Fruit fly (Drosophila melanogaster) whole organism, embryonic: ENCODE data around the gene MFS9.

Experiments used
- Aef1 ChIP-seq: fragments of 200-800 bp; sonication (Bioruptor generic); IDR thresholded peaks from 3 replicates; pipeline ENCODE4 v1.3.6; 2022; ENCODE audit warnings: missing biosample characterization, missing genetic modification characterization
- Blimp-1 ChIP-seq: fragments of 200-800 bp; sonication (Bioruptor generic); optimal IDR thresholded peaks from 3 replicates; lab custom pipeline; 2018; ENCODE audit warnings: missing biosample characterization, missing genetic modification characterization, mild to moderate bottlenecking, moderate library complexity, missing genetic modification reagents
- CG1233 ChIP-seq: fragments of 200-800 bp; sonication (Bioruptor generic); optimal IDR thresholded peaks from 4 replicates; lab custom pipeline; 2018; ENCODE audit warnings: missing biosample characterization, mild to moderate bottlenecking, missing genetic modification characterization
- CG12659 ChIP-seq: fragments of 200-800 bp; sonication (Bioruptor generic); optimal IDR thresholded peaks from 3 replicates; lab custom pipeline; 2017; ENCODE audit warnings: mild to moderate bottlenecking, missing biosample characterization, missing genetic modification reagents, missing genetic modification characterization
- CG1529 ChIP-seq: fragments of 200-800 bp; sonication (Bioruptor generic); optimal IDR thresholded peaks from 3 replicates; lab custom pipeline; 2018; ENCODE audit warnings: missing biosample characterization, missing genetic modification characterization
- CG15696 ChIP-seq: fragments of 200-800 bp; sonication (Bioruptor generic); optimal IDR thresholded peaks from 2 replicates; lab custom pipeline; 2019; ENCODE audit warnings: missing biosample characterization, mild to moderate bottlenecking, missing genetic modification characterization, moderate library complexity
- CG17612 ChIP-seq: fragments of 200-800 bp; sonication (Bioruptor generic); IDR thresholded peaks from 2 replicates; pipeline ENCODE4 v1.3.6; 2022; ENCODE audit warnings: missing biosample characterization, missing genetic modification characterization
- CG17802 ChIP-seq: fragments of 200-800 bp; sonication (Bioruptor generic); optimal IDR thresholded peaks from 2 replicates; lab custom pipeline; 2018; ENCODE audit warnings: missing biosample characterization, mild to moderate bottlenecking, missing genetic modification characterization, moderate library complexity
- CG2116 ChIP-seq: fragments of 200-800 bp; sonication (Bioruptor generic); optimal IDR thresholded peaks from 3 replicates; lab custom pipeline; 2018; ENCODE audit warnings: missing biosample characterization, mild to moderate bottlenecking, missing genetic modification characterization
- CG2129 ChIP-seq: fragments of 200-800 bp; sonication (Bioruptor generic); IDR thresholded peaks from 2 replicates; pipeline ENCODE4 v1.3.6; 2022; ENCODE audit warnings: missing biosample characterization, missing genetic modification characterization; ENCODE audit not compliant: partially characterized antibody
- CG2199 ChIP-seq: fragments of 200-800 bp; sonication (Bioruptor generic); IDR thresholded peaks from 3 replicates; pipeline ENCODE4 v1.3.6; 2022; ENCODE audit warnings: missing biosample characterization, missing genetic modification characterization
- CG30431 ChIP-seq: fragments of 200-800 bp; sonication (Bioruptor generic); optimal IDR thresholded peaks from 2 replicates; lab custom pipeline; 2017; ENCODE audit warnings: missing biosample characterization, missing genetic modification characterization
- CG32767 ChIP-seq: fragments of 200-800 bp; sonication (Bioruptor generic); IDR thresholded peaks from 2 replicates; pipeline ENCODE4 v1.3.6; 2022; ENCODE audit warnings: missing biosample characterization, missing genetic modification characterization
- CG34376 ChIP-seq: fragments of 200-800 bp; sonication (Bioruptor generic); optimal IDR thresholded peaks from 2 replicates; lab custom pipeline; 2018; ENCODE audit warnings: missing biosample characterization, mild to moderate bottlenecking, missing genetic modification characterization
- CG42726 ChIP-seq: fragments of 200-800 bp; sonication (Bioruptor generic); IDR thresholded peaks from 2 replicates; pipeline ENCODE4 v1.3.6; 2022; ENCODE audit warnings: missing biosample characterization, missing genetic modification characterization; ENCODE audit not compliant: partially characterized antibody
- CG4707 ChIP-seq: fragments of 200-800 bp; sonication (Bioruptor generic); optimal IDR thresholded peaks from 2 replicates; lab custom pipeline; 2018; ENCODE audit warnings: missing biosample characterization, mild to moderate bottlenecking, missing genetic modification characterization, moderate library complexity
- CG4854 ChIP-seq: fragments of 200-800 bp; sonication (Bioruptor generic); optimal IDR thresholded peaks from 2 replicates; lab custom pipeline; 2016; ENCODE audit warnings: missing biosample characterization, missing genetic modification characterization, inconsistent platforms
- CG6683 ChIP-seq: fragments of 200-800 bp; sonication (Bioruptor generic); optimal IDR thresholded peaks from 2 replicates; lab custom pipeline; 2017; ENCODE audit warnings: missing biosample characterization, mild to moderate bottlenecking, missing genetic modification characterization, missing genetic modification reagents
- CG9876 ChIP-seq: fragments of 200-800 bp; sonication (Bioruptor generic); optimal IDR thresholded peaks from 2 replicates; lab custom pipeline; 2016; ENCODE audit warnings: missing biosample characterization, missing genetic modification characterization
- Dip2 ChIP-seq: fragments of 200-800 bp; sonication (Bioruptor generic); IDR thresholded peaks from 2 replicates; pipeline ENCODE4 v1.3.6; 2022; ENCODE audit warnings: missing biosample characterization, missing genetic modification characterization
- Dip3 ChIP-seq: fragments of 200-800 bp; sonication (Bioruptor generic); optimal IDR thresholded peaks from 3 replicates; lab custom pipeline; 2016; ENCODE audit warnings: missing biosample characterization, missing genetic modification characterization
- Dll ChIP-seq: fragments of 200-800 bp; sonication (Bioruptor generic); IDR thresholded peaks from 4 replicates; pipeline ENCODE4 v1.3.6; 2022; ENCODE audit warnings: missing biosample characterization, missing genetic modification characterization; ENCODE audit not compliant: partially characterized antibody
- Dp ChIP-seq: fragments of 200-800 bp; sonication (Bioruptor generic); optimal IDR thresholded peaks from 2 replicates; lab custom pipeline; 2018; ENCODE audit warnings: missing biosample characterization, mild to moderate bottlenecking, missing genetic modification characterization, moderate library complexity
- HHEX ChIP-seq: fragments of 200-800 bp; sonication (Bioruptor generic); optimal IDR thresholded peaks from 3 replicates; lab custom pipeline; 2017; ENCODE audit warnings: missing biosample characterization, mild to moderate bottlenecking, missing genetic modification characterization, missing genetic modification reagents
- Nf-YA ChIP-seq: fragments of 200-800 bp; sonication (Bioruptor generic); IDR thresholded peaks from 2 replicates; pipeline ENCODE4 v1.3.6; 2022; ENCODE audit warnings: missing biosample characterization, missing genetic modification characterization
- NfI ChIP-seq: fragments of 200-800 bp; sonication (Bioruptor generic); optimal IDR thresholded peaks from 3 replicates; lab custom pipeline; 2018; ENCODE audit warnings: missing biosample characterization, mild to moderate bottlenecking, missing genetic modification characterization, moderate library complexity
- Optix ChIP-seq: fragments of 200-800 bp; sonication (Bioruptor generic); IDR thresholded peaks from 3 replicates; pipeline ENCODE4 v1.3.6; 2022; ENCODE audit warnings: missing biosample characterization, missing genetic modification characterization
- Six4 ChIP-seq: fragments of 200-800 bp; sonication (Bioruptor generic); optimal IDR thresholded peaks from 2 replicates; lab custom pipeline; 2016; ENCODE audit warnings: missing biosample characterization, missing genetic modification characterization
- Spps ChIP-seq: fragments of 200-800 bp; sonication (Bioruptor generic); optimal IDR thresholded peaks from 2 replicates; lab custom pipeline; 2018; ENCODE audit warnings: missing biosample characterization, mild to moderate bottlenecking, missing genetic modification characterization
- YL-1 ChIP-seq: fragments of 200-800 bp; sonication (Bioruptor generic); optimal IDR thresholded peaks from 3 replicates; lab custom pipeline; 2017; ENCODE audit warnings: missing biosample characterization, mild to moderate bottlenecking, missing genetic modification characterization
- ab ChIP-seq: fragments of 200-800 bp; sonication (Bioruptor generic); optimal IDR thresholded peaks from 2 replicates; lab custom pipeline; 2016; ENCODE audit warnings: missing biosample characterization, missing genetic modification characterization
- ac ChIP-seq: fragments of 200-800 bp; sonication (Bioruptor generic); optimal IDR thresholded peaks from 3 replicates; lab custom pipeline; 2017; ENCODE audit warnings: missing biosample characterization, mild to moderate bottlenecking, missing genetic modification characterization
- aop ChIP-seq: fragments of 200-800 bp; sonication (Bioruptor generic); IDR thresholded peaks from 2 replicates; pipeline ENCODE4 v1.3.6; 2022; ENCODE audit warnings: missing biosample characterization, missing genetic modification characterization
- bbx ChIP-seq: fragments of 200-800 bp; sonication (Bioruptor generic); IDR thresholded peaks from 2 replicates; pipeline ENCODE4 v1.3.6; 2022; ENCODE audit warnings: missing biosample characterization, missing genetic modification characterization; ENCODE audit not compliant: partially characterized antibody
- cg ChIP-seq: fragments of 200-800 bp; sonication (Bioruptor generic); optimal IDR thresholded peaks from 3 replicates; lab custom pipeline; 2019; ENCODE audit warnings: missing biosample characterization, mild to moderate bottlenecking, missing genetic modification characterization, moderate library complexity
- croc ChIP-seq: fragments of 200-800 bp; sonication (Bioruptor generic); conservative IDR thresholded peaks from 3 replicates; pipeline ENCODE4 v1.3.6; 2022; ENCODE audit warnings: missing biosample characterization, missing genetic modification characterization
- da ChIP-seq: fragments of 200-800 bp; sonication (Bioruptor generic); optimal IDR thresholded peaks from 2 replicates; lab custom pipeline; 2016; ENCODE audit warnings: missing biosample characterization, missing genetic modification characterization
- ewg ChIP-seq: fragments of 200-800 bp; sonication (Bioruptor generic); optimal IDR thresholded peaks from 3 replicates; lab custom pipeline; 2017; ENCODE audit warnings: mild to moderate bottlenecking, missing biosample characterization, missing genetic modification reagents, missing genetic modification characterization
- fd102C ChIP-seq: fragments of 200-800 bp; sonication (Bioruptor generic); optimal IDR thresholded peaks from 2 replicates; lab custom pipeline; 2018; ENCODE audit warnings: missing biosample characterization, mild to moderate bottlenecking, missing genetic modification characterization, moderate library complexity
- gem ChIP-seq: fragments of 200-800 bp; sonication (Bioruptor generic); optimal IDR thresholded peaks from 2 replicates; lab custom pipeline; 2019; ENCODE audit warnings: missing biosample characterization, mild to moderate bottlenecking, missing genetic modification characterization, moderate library complexity
- gsb-n ChIP-seq: fragments of 200-800 bp; sonication (Bioruptor generic); optimal IDR thresholded peaks from 3 replicates; lab custom pipeline; 2018; ENCODE audit warnings: missing biosample characterization, mild to moderate bottlenecking, missing genetic modification characterization
- h ChIP-seq: fragments of >200 bp; optimal IDR thresholded peaks from 2 replicates; lab custom pipeline; 2017
- jigr1 ChIP-seq: fragments of 200-800 bp; sonication (Bioruptor generic); IDR thresholded peaks from 3 replicates; pipeline ENCODE4 v1.3.6; 2022; ENCODE audit warnings: missing biosample characterization, missing genetic modification characterization
- jumu ChIP-seq: fragments of 200-800 bp; sonication (Bioruptor generic); optimal IDR thresholded peaks from 3 replicates; lab custom pipeline; 2016; ENCODE audit warnings: missing biosample characterization, missing genetic modification characterization
- slp2 ChIP-seq: fragments of 200-800 bp; sonication (Bioruptor generic); optimal IDR thresholded peaks from 2 replicates; lab custom pipeline; 2016; ENCODE audit warnings: missing biosample characterization, missing genetic modification characterization
- tup ChIP-seq: fragments of 200-800 bp; sonication (Bioruptor generic); optimal IDR thresholded peaks from 2 replicates; lab custom pipeline; 2016; ENCODE audit warnings: missing biosample characterization, mild to moderate bottlenecking, missing genetic modification characterization, moderate library complexity
- zen2 ChIP-seq: fragments of 200-800 bp; sonication (Bioruptor generic); IDR thresholded peaks from 3 replicates; pipeline ENCODE4 v1.3.6; 2022; ENCODE audit warnings: missing biosample characterization, missing genetic modification characterization; ENCODE audit not compliant: partially characterized antibody
- zfh2 ChIP-seq: fragments of 200-800 bp; sonication (Bioruptor generic); optimal IDR thresholded peaks from 2 replicates; lab custom pipeline; 2016; ENCODE audit warnings: missing biosample characterization, missing genetic modification characterization

MFS9 gene

DNA sequence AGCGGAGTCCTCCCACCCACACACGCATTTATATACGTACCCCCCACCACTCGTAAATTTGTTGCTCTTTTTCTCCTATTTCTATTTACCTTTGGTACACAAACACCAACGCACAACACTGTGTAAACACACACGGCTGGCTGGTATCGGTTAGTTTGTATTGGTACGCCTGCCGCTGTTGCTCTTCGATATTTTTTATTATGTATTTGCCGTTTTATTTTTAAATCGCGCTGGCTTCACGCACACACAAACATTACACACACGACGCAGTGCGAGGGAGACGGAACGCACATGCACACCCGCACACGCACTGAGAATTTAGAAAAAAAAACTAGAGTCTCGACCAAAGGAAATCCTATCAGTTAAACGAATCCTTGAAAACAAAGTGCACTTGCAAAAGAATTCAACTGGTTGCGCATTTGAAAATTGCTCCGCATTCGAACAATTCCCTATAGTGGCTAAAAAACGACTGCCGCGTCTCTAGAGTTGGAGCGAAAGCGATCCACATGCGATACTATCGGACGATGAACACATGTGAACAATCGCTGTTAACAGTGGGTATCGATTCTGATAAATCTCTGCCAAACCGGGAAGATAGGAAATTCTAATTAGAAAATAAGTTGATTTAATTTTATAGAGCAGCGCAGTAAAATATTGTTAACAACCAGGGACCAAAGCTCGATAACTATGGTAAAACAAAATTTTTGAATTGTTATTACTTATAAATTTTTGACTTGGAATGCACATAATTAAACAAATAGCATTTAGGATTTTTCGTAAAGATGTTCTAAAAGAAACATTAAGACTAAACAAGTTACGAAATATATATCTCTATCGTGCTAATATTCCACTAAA is 38.6 kb upstream of the MFS9 start (continued):
- no peak for TF ChIP-seq ewg (GFP tag; lab: Kevin White, UChicago)
- TF ChIP-seq CG2199 = 0 out of 3 replicates have a peak, but pooled peaks have one; percentile 7
- TF ChIP-seq CG6683 (GFP tag; lab: Kevin White, UChicago) = peak; percentile 68
- TF ChIP-seq Blimp-1 = peak; percentile 54
- no peak for TF ChIP-seq CG17612 (GFP tag; lab: Robert Waterston, UW)
- TF ChIP-seq aop = no peak
- TF ChIP-seq Dp (GFP tag; lab: Kevin White, UChicago) = peak; percentile 53
- peak; percentile 84; the same call in 3 of the 4 replicates for TF ChIP-seq Dll (GFP tag; lab: Robert Waterston, UW)
- peak; percentile 85 for TF ChIP-seq CG34376 (GFP tag; lab: Kevin White, UChicago)
- TF ChIP-seq CG2129 (GFP tag; lab: Robert Waterston, UW) = peak; percentile 80
- TF ChIP-seq Nf-YA (GFP tag; lab: Robert Waterston, UW) = peak; percentile 65
- TF ChIP-seq CG2116 (GFP tag; lab: Kevin White, UChicago) = no peak
- TF ChIP-seq CG32767 (GFP tag; lab: Robert Waterston, UW) = peak; percentile 54; the same call in 1 of the 2 replicates
- peak; percentile 44 for TF ChIP-seq tup (GFP tag; lab: Kevin White, UChicago)
- TF ChIP-seq Dip3 (GFP tag; lab: Kevin White, UChicago) = peak; percentile 40
- TF ChIP-seq gem (tag; lab: Kevin White, UChicago) = peak; percentile 57
- peak; percentile 12 for TF ChIP-seq jumu (GFP tag; lab: Kevin White, UChicago)
- no peak for TF ChIP-seq Aef1
- TF ChIP-seq fd102C (GFP tag; lab: Kevin White, UChicago) = peak; percentile 98
- TF ChIP-seq cg = peak; percentile 94
- no peak for TF ChIP-seq h
- peak; percentile 74 for TF ChIP-seq NfI
- TF ChIP-seq YL-1 (GFP tag; lab: Kevin White, UChicago) = peak; percentile 92
- peak; percentile 92 for TF ChIP-seq ac (GFP tag; lab: Kevin White, UChicago)
- TF ChIP-seq zfh2 (GFP tag; lab: Kevin White, UChicago) = no peak
- peak; percentile 99 for TF ChIP-seq bbx
- peak; percentile 17 for TF ChIP-seq CG30431 (GFP tag; lab: Kevin White, UChicago)
- peak; percentile 95 for TF ChIP-seq zen2 (GFP tag; lab: Robert Waterston, UW)
- TF ChIP-seq Optix = no peak
- no peak for TF ChIP-seq croc
- TF ChIP-seq ab (GFP tag; lab: Kevin White, UChicago) = no peak
- peak; percentile 75 for TF ChIP-seq da (GFP tag; lab: Kevin White, UChicago)
- peak; percentile 65 for TF ChIP-seq Six4
- peak; percentile 41 for TF ChIP-seq CG12659 (GFP tag; lab: Kevin White, UChicago)
- TF ChIP-seq CG1529 = peak; percentile 86
- peak; percentile 92 for TF ChIP-seq CG1233 (GFP tag; lab: Kevin White, UChicago)
- peak; percentile 38 for TF ChIP-seq CG9876 (GFP tag; lab: Kevin White, UChicago)
- no peak for TF ChIP-seq jigr1 (GFP tag; lab: Robert Waterston, UW)
- TF ChIP-seq slp2 (GFP tag; lab: Kevin White, UChicago) = peak; percentile 50
- peak; percentile 97 for TF ChIP-seq CG42726 (GFP tag; lab: Robert Waterston, UW)
- TF ChIP-seq Spps (tag; lab: Kevin White, UChicago) = peak; percentile 79
- no peak for TF ChIP-seq Dip2 (GFP tag; lab: Robert Waterston, UW)
- TF ChIP-seq CG4707 (GFP tag; lab: Kevin White, UChicago) = peak; percentile 93
- TF ChIP-seq CG15696 (tag; lab: Kevin White, UChicago) = peak; percentile 91
- peak; percentile 47 for TF ChIP-seq CG17802 (tag; lab: Kevin White, UChicago)
- peak; percentile 90 for TF ChIP-seq HHEX (GFP tag; lab: Kevin White, UChicago)
- TF ChIP-seq CG4854 (GFP tag; lab: Kevin White, UChicago) = peak; percentile 55
- peak; percentile 63 for TF ChIP-seq gsb-n (tag; lab: Kevin White, UChicago)
